Worm (Caenorhabditis elegans) whole organism, L3 larva: ENCODE measurements around the gene ZC239.15.

Experiments
- ceh-82 ChIP-seq: fragments of 150-350 bp; optimal IDR thresholded peaks from 2 replicates; lab custom pipeline; 2014; ENCODE audit warnings: missing biosample characterization, missing genetic modification characterization
- mdl-1 ChIP-seq: fragments of 150-350 bp; optimal IDR thresholded peaks from 2 replicates; lab custom pipeline; 2014; ENCODE audit warnings: missing biosample characterization, missing genetic modification characterization
- mml-1 ChIP-seq: fragments of 150-350 bp; sonication (generic microtip); optimal IDR thresholded peaks from 3 replicates; lab custom pipeline; 2014; ENCODE audit warnings: missing biosample characterization, missing genetic modification characterization
- nhr-28 ChIP-seq: fragments of 150-350 bp; optimal IDR thresholded peaks from 2 replicates; lab custom pipeline; 2014; ENCODE audit warnings: missing biosample characterization, missing genetic modification characterization
- pqm-1 ChIP-seq: fragments of 150-350 bp; optimal IDR thresholded peaks from 2 replicates; lab custom pipeline; 2017; ENCODE audit warnings: missing biosample characterization, missing genetic modification characterization, inconsistent platforms
- tbx-2 ChIP-seq: sonication (generic microtip); optimal IDR thresholded peaks from 2 replicates; lab custom pipeline; 2016; ENCODE audit warnings: mild to moderate bottlenecking, missing genetic modification characterization, missing compliant biosample characterization

- no peak for TF ChIP-seq mdl-1 (tag; lab: Kevin White, UChicago)
- TF ChIP-seq pqm-1 (tag; lab: Kevin White, UChicago): no peak
- no peak for TF ChIP-seq nhr-28 (tag; lab: Kevin White, UChicago)
- TF ChIP-seq ceh-82 (tag; lab: Kevin White, UChicago): no peak
- no peak for TF ChIP-seq tbx-2 (tag; lab: Kevin White, UChicago)
- TF ChIP-seq mml-1: no peak
These were observed 43.3 kb upstream of the ZC239.15 start for ce11 chrII:3267815-3268214.
